Worm (Caenorhabditis elegans) whole organism, L3 larva: ENCODE data around the gene F08D12.7.

Experiments used
- R02D3.7 ChIP-seq: fragments of 150-350 bp; optimal IDR thresholded peaks from 2 replicates; lab custom pipeline; 2014; ENCODE audit warnings: missing biosample characterization, missing genetic modification characterization
- aly-2 ChIP-seq: fragments of 150-350 bp; optimal IDR thresholded peaks from 2 replicates; lab custom pipeline; 2014; ENCODE audit warnings: missing biosample characterization, missing genetic modification characterization
- ama-1 ChIP-seq: fragments of 150-350 bp; optimal IDR thresholded peaks from 2 replicates; lab custom pipeline; 2018
- ceh-16 ChIP-seq: sonication (generic microtip); optimal IDR thresholded peaks from 2 replicates; lab custom pipeline; 2017; ENCODE audit warnings: missing biosample characterization, missing genetic modification characterization
- ceh-82 ChIP-seq: fragments of 150-350 bp; optimal IDR thresholded peaks from 2 replicates; lab custom pipeline; 2014; ENCODE audit warnings: missing biosample characterization, missing genetic modification characterization
- ceh-9 ChIP-seq: sonication (generic microtip); optimal IDR thresholded peaks from 2 replicates; lab custom pipeline; 2018; ENCODE audit warnings: missing biosample characterization, missing genetic modification characterization
- daf-12 ChIP-seq: fragments of 150-350 bp; optimal IDR thresholded peaks from 2 replicates; lab custom pipeline; 2014; ENCODE audit warnings: missing biosample characterization, missing genetic modification reagents, missing genetic modification characterization
- egl-27 ChIP-seq: sonication (generic microtip); optimal IDR thresholded peaks from 4 replicates; lab custom pipeline; 2017; ENCODE audit warnings: missing biosample characterization, missing genetic modification reagents, missing genetic modification characterization
- egl-5 ChIP-seq: fragments of 150-350 bp; optimal IDR thresholded peaks from 2 replicates; lab custom pipeline; 2017; ENCODE audit warnings: missing biosample characterization, missing genetic modification reagents, missing genetic modification characterization, inconsistent platforms
- elt-1 ChIP-seq: fragments of 150-350 bp; optimal IDR thresholded peaks from 2 replicates; lab custom pipeline; 2014; ENCODE audit warnings: missing biosample characterization, missing genetic modification characterization
- elt-2 ChIP-seq: sonication (generic microtip); optimal IDR thresholded peaks from 2 replicates; lab custom pipeline; 2016; ENCODE audit warnings: missing genetic modification reagents, mild to moderate bottlenecking, missing genetic modification characterization, missing compliant biosample characterization
- elt-3 ChIP-seq, 3 experiments: fragments of 150-350 bp in 1 of 3; sonication (generic microtip) in 2 of 3; optimal IDR thresholded peaks; 2 replicates in 2 of 3; 4 replicates in 1 of 3; lab custom pipeline; 2014 to 2017; ENCODE audit warnings: missing biosample characterization in 3 of 3, missing genetic modification characterization in 3 of 3
- fkh-10 ChIP-seq: sonication (generic microtip); optimal IDR thresholded peaks from 2 replicates; lab custom pipeline; 2017; ENCODE audit warnings: missing biosample characterization, missing genetic modification reagents, missing genetic modification characterization
- fos-1 ChIP-seq: fragments of 150-350 bp; optimal IDR thresholded peaks from 2 replicates; lab custom pipeline; 2014; ENCODE audit warnings: missing biosample characterization, missing genetic modification characterization
- hmg-11 ChIP-seq: sonication (generic microtip); optimal IDR thresholded peaks from 2 replicates; lab custom pipeline; 2016; ENCODE audit warnings: missing genetic modification characterization, missing compliant biosample characterization
- lin-15B ChIP-seq: fragments of 150-350 bp; optimal IDR thresholded peaks from 2 replicates; lab custom pipeline; 2014; ENCODE audit warnings: missing biosample characterization, missing genetic modification characterization
- lin-39 ChIP-seq: fragments of 150-350 bp; optimal IDR thresholded peaks from 2 replicates; lab custom pipeline; 2018; ENCODE audit warnings: missing biosample characterization, missing genetic modification reagents, missing genetic modification characterization
- lsy-12 ChIP-seq: sonication (generic microtip); optimal IDR thresholded peaks from 2 replicates; lab custom pipeline; 2016; ENCODE audit warnings: mild to moderate bottlenecking, missing genetic modification characterization, missing compliant biosample characterization
- mdl-1 ChIP-seq: fragments of 150-350 bp; optimal IDR thresholded peaks from 2 replicates; lab custom pipeline; 2014; ENCODE audit warnings: missing biosample characterization, missing genetic modification characterization
- mml-1 ChIP-seq: fragments of 150-350 bp; sonication (generic microtip); optimal IDR thresholded peaks from 3 replicates; lab custom pipeline; 2014; ENCODE audit warnings: missing biosample characterization, missing genetic modification characterization
- nfya-1 ChIP-seq: sonication (generic microtip); optimal IDR thresholded peaks from 2 replicates; lab custom pipeline; 2017; ENCODE audit warnings: missing genetic modification characterization, mild to moderate bottlenecking, missing compliant biosample characterization, antibody characterized with exemption, moderate library complexity; ENCODE audit not compliant: insufficient read depth
- nhr-11 ChIP-seq: fragments of 150-350 bp; optimal IDR thresholded peaks from 2 replicates; lab custom pipeline; 2014; ENCODE audit warnings: missing biosample characterization, missing genetic modification characterization
- nhr-23 ChIP-seq: fragments of 150-350 bp; optimal IDR thresholded peaks from 2 replicates; lab custom pipeline; 2014; ENCODE audit warnings: missing biosample characterization, missing genetic modification reagents, missing genetic modification characterization
- nhr-237 ChIP-seq: fragments of 150-350 bp; optimal IDR thresholded peaks from 2 replicates; lab custom pipeline; 2014; ENCODE audit warnings: missing biosample characterization, missing genetic modification characterization
- nhr-28 ChIP-seq: fragments of 150-350 bp; optimal IDR thresholded peaks from 2 replicates; lab custom pipeline; 2014; ENCODE audit warnings: missing biosample characterization, missing genetic modification characterization
- nhr-43 ChIP-seq: sonication (generic microtip); optimal IDR thresholded peaks from 2 replicates; lab custom pipeline; 2016; ENCODE audit warnings: mild to moderate bottlenecking, missing genetic modification characterization, missing compliant biosample characterization; ENCODE audit not compliant: poor library complexity, severe bottlenecking
- nhr-76 ChIP-seq: fragments of 150-350 bp; sonication (generic microtip); optimal IDR thresholded peaks from 5 replicates; lab custom pipeline; 2014; ENCODE audit warnings: missing biosample characterization, missing genetic modification characterization
- nhr-77 ChIP-seq: fragments of 150-350 bp; optimal IDR thresholded peaks from 2 replicates; lab custom pipeline; 2014; ENCODE audit warnings: missing biosample characterization, missing genetic modification characterization
- pha-4 ChIP-seq: fragments of 150-350 bp; optimal IDR thresholded peaks from 2 replicates; lab custom pipeline; 2014; ENCODE audit warnings: missing biosample characterization, missing genetic modification reagents, missing genetic modification characterization
- pqm-1 ChIP-seq: fragments of 150-350 bp; optimal IDR thresholded peaks from 2 replicates; lab custom pipeline; 2017; ENCODE audit warnings: missing biosample characterization, missing genetic modification characterization, inconsistent platforms
- sea-2 ChIP-seq: fragments of 150-350 bp; sonication (generic microtip); optimal IDR thresholded peaks from 4 replicates; lab custom pipeline; 2014; ENCODE audit warnings: missing biosample characterization, missing genetic modification reagents, missing genetic modification characterization
- skn-1 ChIP-seq: fragments of 150-350 bp; optimal IDR thresholded peaks from 2 replicates; lab custom pipeline; 2014; ENCODE audit warnings: missing biosample characterization, missing genetic modification characterization
- snpc-4 ChIP-seq: fragments of 150-350 bp; optimal IDR thresholded peaks from 2 replicates; lab custom pipeline; 2014; ENCODE audit warnings: missing biosample characterization, missing genetic modification characterization
- tbx-2 ChIP-seq: sonication (generic microtip); optimal IDR thresholded peaks from 2 replicates; lab custom pipeline; 2016; ENCODE audit warnings: mild to moderate bottlenecking, missing genetic modification characterization, missing compliant biosample characterization
- unc-39 ChIP-seq: sonication (generic microtip); optimal IDR thresholded peaks from 4 replicates; lab custom pipeline; 2017; ENCODE audit warnings: missing biosample characterization, missing genetic modification characterization
- unc-62 ChIP-seq: fragments of 150-350 bp; sonication (generic microtip); optimal IDR thresholded peaks from 4 replicates; lab custom pipeline; 2014; ENCODE audit warnings: missing biosample characterization, missing genetic modification reagents, missing genetic modification characterization
- zag-1 ChIP-seq: fragments of 150-350 bp; optimal IDR thresholded peaks from 2 replicates; lab custom pipeline; 2014; ENCODE audit warnings: missing biosample characterization, missing genetic modification characterization
- ztf-11 ChIP-seq: fragments of 150-350 bp; optimal IDR thresholded peaks from 2 replicates; lab custom pipeline; 2014; ENCODE audit warnings: missing biosample characterization, missing genetic modification characterization
- ztf-4 ChIP-seq: fragments of 150-350 bp; optimal IDR thresholded peaks from 2 replicates; lab custom pipeline; 2014; ENCODE audit warnings: missing biosample characterization, missing genetic modification characterization

F08D12.7 gene

DNA sequence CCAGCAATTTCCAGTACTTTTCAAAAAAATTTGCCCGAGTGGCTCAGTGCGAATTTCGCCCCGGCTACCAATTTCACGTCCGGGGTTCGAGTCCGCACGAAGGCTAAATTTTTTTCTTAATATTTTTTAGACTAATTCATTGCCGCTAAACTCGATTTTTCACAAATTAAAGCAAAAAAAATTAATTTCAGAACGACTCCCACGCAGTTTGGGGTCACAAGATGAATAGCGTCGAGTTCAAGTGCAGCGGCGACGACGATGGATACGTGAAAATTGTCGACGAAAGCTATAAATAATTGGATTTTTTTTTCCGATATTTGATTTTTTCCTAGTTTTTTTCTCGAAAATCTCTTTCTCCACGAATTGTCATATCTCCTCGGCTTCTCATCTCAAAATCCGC is 17.6 kb downstream of the F08D12.7 start:
- TF ChIP-seq zag-1 (no peak), elt-2 (tag; lab: Kevin White, UChicago) (peak; percentile 14)

DNA sequence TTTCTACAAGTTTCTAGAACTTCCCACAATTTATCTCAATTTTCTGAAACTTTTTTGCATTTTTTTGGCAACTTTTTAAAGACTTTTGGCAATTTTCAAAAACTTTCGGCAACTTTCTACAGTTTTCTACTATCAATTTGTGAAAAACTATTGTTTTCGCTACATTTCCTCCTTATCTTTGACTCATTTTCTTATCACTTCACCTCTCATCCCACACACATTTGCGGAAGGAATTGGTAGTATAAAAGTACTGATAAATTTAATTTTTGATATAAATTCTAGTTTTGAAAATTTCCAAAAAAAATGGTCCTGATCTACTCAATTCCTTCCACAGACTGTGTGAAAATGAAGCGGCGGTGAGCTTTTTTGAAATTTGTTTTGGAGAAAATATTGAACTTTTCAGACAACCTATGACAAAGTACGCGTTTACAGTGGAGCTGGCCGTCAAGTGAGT is 19.3 kb downstream of the F08D12.7 start, which contains the start of gene F29A7.4:
Gene F29A7.4 (plus strand): TSS at position 404 of the 454 bp plus-strand sequence.
- TF ChIP-seq elt-1 (tag; lab: Kevin White, UChicago) (no peak), elt-2 (tag; lab: Kevin White, UChicago) (peak; percentile 64), pqm-1 (tag; lab: Kevin White, UChicago) (peak; percentile 58), ceh-9 (no peak), fos-1 (tag; lab: Kevin White, UChicago) (no peak), ceh-16 (tag; lab: Kevin White, UChicago) (no peak), daf-12 (tag; lab: Kevin White, UChicago) (no peak), lsy-12 (tag; lab: Kevin White, UChicago) (no peak), skn-1 (tag; lab: Kevin White, UChicago) (no peak), nhr-76 (tag; lab: Kevin White, UChicago) (no peak), nhr-23 (tag; lab: Kevin White, UChicago) (no peak), tbx-2 (tag; lab: Kevin White, UChicago) (no peak)

DNA sequence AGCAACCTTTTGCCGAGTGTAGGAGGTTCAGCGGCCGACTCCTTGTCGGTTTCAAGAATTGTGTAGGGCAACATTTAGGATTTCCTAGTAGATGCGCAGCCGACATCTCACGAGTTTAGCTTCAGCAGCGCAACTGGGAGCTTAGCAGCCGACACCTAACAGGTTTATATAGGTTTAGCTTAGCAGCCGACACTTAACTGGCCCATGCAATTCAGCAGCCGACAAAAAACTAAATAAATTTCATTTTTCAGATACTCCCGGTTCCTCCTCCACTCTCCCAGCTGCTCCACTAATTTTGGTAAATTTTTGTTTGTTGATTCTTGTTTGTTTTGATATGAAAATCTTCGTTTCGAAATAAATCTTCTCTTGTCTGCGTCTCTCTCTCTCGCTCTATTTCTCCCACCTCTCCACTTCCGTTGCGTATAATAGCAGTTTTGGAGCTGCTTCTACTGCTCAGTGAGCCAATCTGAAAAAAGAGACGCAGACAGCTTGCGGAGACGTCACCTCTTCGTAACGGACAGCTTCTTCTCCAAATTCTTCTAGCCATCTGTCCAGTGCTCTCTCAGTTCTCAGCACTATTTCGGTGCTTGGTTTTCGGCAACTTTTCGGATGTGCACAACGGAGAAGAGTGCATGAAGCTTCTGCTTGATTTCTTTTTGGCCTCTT is 20.8 kb downstream of the F08D12.7 start:
- TF ChIP-seq elt-2 (tag; lab: Kevin White, UChicago) = no peak
- no peak for TF ChIP-seq elt-1 (tag; lab: Kevin White, UChicago)
- peak; percentile 41 for TF ChIP-seq lin-15B
- no peak for TF ChIP-seq nhr-77 (tag; lab: Kevin White, UChicago)
- no peak for TF ChIP-seq elt-3 (tag; optimal IDR thresholded peaks at IDR 0.05; lab: Kevin White, UChicago)
- TF ChIP-seq hmg-11 (tag; lab: Kevin White, UChicago) = peak; percentile 76
- no peak for TF ChIP-seq ceh-16 (tag; lab: Kevin White, UChicago)
- peak; percentile 79 for TF ChIP-seq unc-62 (GFP tag; lab: Kevin White, UChicago)
- no peak for TF ChIP-seq nhr-11 (tag; lab: Kevin White, UChicago)
- TF ChIP-seq ama-1 = no peak
- TF ChIP-seq nfya-1 (tag; lab: Kevin White, UChicago) = peak; percentile 81
- TF ChIP-seq tbx-2 (tag; lab: Kevin White, UChicago) = peak; percentile 46
- peak; percentile 26 for TF ChIP-seq ceh-82 (tag; lab: Kevin White, UChicago)
- TF ChIP-seq fkh-10 (GFP tag; lab: Kevin White, UChicago) = peak; percentile 31
- TF ChIP-seq egl-5 = peak; percentile 15
- no peak for TF ChIP-seq aly-2 (tag; lab: Kevin White, UChicago)
- TF ChIP-seq nhr-28 (tag; lab: Kevin White, UChicago) = no peak
- no peak for TF ChIP-seq mdl-1
- TF ChIP-seq nhr-43 (tag; lab: Kevin White, UChicago) = no peak
- no peak for TF ChIP-seq pha-4
- peak; percentile 71 for TF ChIP-seq lin-39 (tag; lab: Kevin White, UChicago)
- peak; percentile 41 for TF ChIP-seq snpc-4 (tag; lab: Kevin White, UChicago)
- TF ChIP-seq skn-1 (tag; lab: Kevin White, UChicago) = peak; percentile 10
- peak; percentile 30 for TF ChIP-seq zag-1
- TF ChIP-seq lsy-12 (tag; lab: Kevin White, UChicago) = no peak
- peak; percentile 13 for TF ChIP-seq R02D3.7 (tag; lab: Kevin White, UChicago)
- TF ChIP-seq mml-1 = no peak
- TF ChIP-seq egl-27 (tag; lab: Kevin White, UChicago) = no peak
- no peak for TF ChIP-seq ztf-4 (tag; lab: Kevin White, UChicago)
- TF ChIP-seq, all 47 proteins: peak for 13

DNA sequence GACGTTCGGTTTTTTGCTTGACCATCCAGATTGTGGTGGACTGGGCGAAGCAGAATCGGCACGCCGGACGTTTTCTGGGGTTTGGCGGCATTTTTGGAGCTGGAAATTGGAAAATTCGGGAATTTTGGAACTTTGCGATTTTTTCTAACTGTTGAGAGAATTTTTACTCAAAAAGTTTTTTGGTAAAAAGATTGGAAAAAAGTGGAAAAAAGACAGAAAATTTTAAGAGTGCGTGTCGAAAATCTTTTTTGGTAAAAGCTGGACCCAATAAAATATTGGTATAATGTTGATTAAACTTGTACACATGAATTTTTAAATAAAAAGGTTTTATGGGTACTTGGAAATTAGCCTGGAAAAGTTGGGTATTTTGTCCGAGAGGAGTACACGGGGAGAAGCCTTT is 26.7 kb downstream of the F08D12.7 start, which contains the start of gene T05A8.7:
Gene T05A8.7 (minus strand): TSS at position 101 of the 400 bp plus-strand sequence.
- TF ChIP-seq elt-1 (tag; lab: Kevin White, UChicago) (no peak), daf-12 (tag; lab: Kevin White, UChicago) (no peak), nhr-43 (tag; lab: Kevin White, UChicago) (no peak), elt-2 (tag; lab: Kevin White, UChicago) (no peak), ztf-11 (tag; lab: Kevin White, UChicago) (no peak), nhr-77 (tag; lab: Kevin White, UChicago) (no peak), snpc-4 (tag; lab: Kevin White, UChicago) (no peak), elt-3 (tag; optimal IDR thresholded peaks at IDR 0.05; lab: Kevin White, UChicago) (no peak), nhr-23 (tag; lab: Kevin White, UChicago) (no peak), nhr-237 (no peak), nhr-76 (tag; lab: Kevin White, UChicago) (no peak), unc-39 (tag; lab: Kevin White, UChicago) (no peak), sea-2 (GFP tag; lab: Kevin White, UChicago) (no peak), unc-62 (GFP tag; lab: Kevin White, UChicago) (no peak), ama-1 (no peak), egl-27 (tag; lab: Kevin White, UChicago) (no peak)
- TF ChIP-seq, all 47 proteins: peak for 0
